Fruit fly (Drosophila melanogaster) whole organism, wandering third instar larva: Measurements from ENCODE around the gene CG13724.

ENCODE experiments used
- CG32264 ChIP-seq: fragments of 200-800 bp; sonication (Bioruptor generic); optimal IDR thresholded peaks from 2 replicates; lab custom pipeline; 2016; ENCODE audit warnings: missing biosample characterization, missing genetic modification characterization
- GATAd ChIP-seq: sonication (Bioruptor generic); optimal IDR thresholded peaks from 2 replicates; lab custom pipeline; 2016; ENCODE audit warnings: missing biosample characterization, missing genetic modification characterization
- HLH106 ChIP-seq: fragments of 200-800 bp; optimal IDR thresholded peaks from 3 replicates; lab custom pipeline; 2019; ENCODE audit warnings: missing biosample characterization, mild to moderate bottlenecking, missing genetic modification characterization, moderate library complexity
- N ChIP-seq: fragments of >200 bp; optimal IDR thresholded peaks from 2 replicates; lab custom pipeline; 2018; ENCODE audit warnings: missing biosample characterization, missing external identifiers, missing genetic modification characterization
- brk ChIP-seq: fragments of 200-800 bp; sonication (Bioruptor generic); optimal IDR thresholded peaks from 2 replicates; lab custom pipeline; 2016; ENCODE audit warnings: missing biosample characterization, mild to moderate bottlenecking, missing genetic modification characterization
- dmrt93B ChIP-seq: fragments of 200-800 bp; sonication (Bioruptor generic); optimal IDR thresholded peaks from 2 replicates; lab custom pipeline; 2018; ENCODE audit warnings: missing biosample characterization, mild to moderate bottlenecking, missing genetic modification characterization
- h ChIP-seq: fragments of 200-800 bp; sonication (Bioruptor generic); optimal IDR thresholded peaks from 3 replicates; lab custom pipeline; 2016; ENCODE audit warnings: missing biosample characterization, mild to moderate bottlenecking, missing genetic modification characterization
- jim ChIP-seq: fragments of 175-275, 200-325 bp; sonication (Bioruptor generic); optimal IDR thresholded peaks from 2 replicates; lab custom pipeline; 2016; ENCODE audit warnings: missing biosample characterization, mild to moderate bottlenecking, missing genetic modification characterization
- pan ChIP-seq: fragments of >200 bp; optimal IDR thresholded peaks from 2 replicates; lab custom pipeline; 2017
- psq ChIP-seq: fragments of 200-800 bp; sonication (Bioruptor generic); optimal IDR thresholded peaks from 3 replicates; lab custom pipeline; 2017; ENCODE audit warnings: missing biosample characterization, mild to moderate bottlenecking, missing genetic modification characterization, moderate library complexity
- tai ChIP-seq: sonication (Bioruptor generic); optimal IDR thresholded peaks from 2 replicates; lab custom pipeline; 2016; ENCODE audit warnings: missing biosample characterization, missing genetic modification characterization
- usp ChIP-seq: fragments of >200 bp; optimal IDR thresholded peaks from 2 replicates; lab custom pipeline; 2017; ENCODE audit warnings: missing biosample characterization, missing genetic modification characterization

DNA sequence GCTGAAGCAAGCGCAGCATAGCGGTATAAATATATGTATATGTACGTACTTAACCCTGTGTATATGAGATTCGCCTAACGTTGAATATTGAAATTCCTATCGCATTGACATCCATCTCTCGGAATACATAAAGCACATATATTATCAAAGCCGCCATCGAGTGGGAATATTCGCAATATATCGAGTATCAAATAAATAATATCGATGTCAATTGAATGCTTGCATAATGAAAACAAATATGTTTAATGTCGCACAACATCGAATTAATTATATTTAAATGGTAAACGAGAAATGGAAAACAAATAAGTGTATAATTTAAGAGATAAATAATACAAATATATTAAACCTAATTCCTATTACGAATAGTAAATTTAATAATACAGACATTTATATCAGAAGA lies 1.9 kb upstream of the CG13724 start, which contains the start of gene ND-24L:
- TF ChIP-seq dmrt93B (no peak), brk (GFP tag; lab: Kevin White, UChicago) (no peak), HLH106 (tag; lab: Kevin White, UChicago) (no peak), tai (GFP tag; lab: Kevin White, UChicago) (no peak), pan (no peak), h (GFP tag; lab: Kevin White, UChicago) (no peak), CG32264 (GFP tag; lab: Kevin White, UChicago) (no peak), GATAd (GFP tag; lab: Kevin White, UChicago) (no peak), usp (GFP tag; lab: Kevin White, UChicago) (no peak), psq (GFP tag; lab: Kevin White, UChicago) (no peak), N (GFP tag; lab: Kevin White, UChicago) (no peak), jim (GFP tag; lab: Kevin White, UChicago) (no peak)
